Fruit fly (Drosophila melanogaster): ENCODE results near the gene CG1578.
A peak's percentile ranks its signal among the peaks of the same experiment; 100 is the strongest.

- no peak for TF ChIP-seq EcR (GFP tag; optimal IDR thresholded peaks at IDR 0.05)
- TF ChIP-seq CG8159 (tag; optimal IDR thresholded peaks at IDR 0.05): no peak
- no peak for TF ChIP-seq D1 (tag; optimal IDR thresholded peaks at IDR 0.05)
- peak; percentile 48; the same call in 1 of the 3 replicates for TF ChIP-seq fd96Ca (GFP tag; IDR thresholded peaks at IDR 0.05)
Measured at dm6 chrX:11817183-11817972, 1.0 kb upstream of the CG1578 start.

Data from whole organism, pupa.